Fruit fly (Drosophila melanogaster) Kc167 (cell line): ENCODE results near the gene CG34454.

Experiments used
- Myc ChIP-seq: fragments of >200 bp; optimal IDR thresholded peaks from 2 replicates; lab custom pipeline; 2017; ENCODE audit warnings: missing external identifiers
- Sin3A ChIP-seq: fragments of >200 bp; optimal IDR thresholded peaks from 2 replicates; lab custom pipeline; 2018; ENCODE audit warnings: missing external identifiers
- h ChIP-seq: fragments of >200 bp; optimal IDR thresholded peaks from 3 replicates; lab custom pipeline; 2018; ENCODE audit warnings: missing external identifiers
- insv ChIP-seq: fragments of >200 bp; optimal IDR thresholded peaks from 3 replicates; lab custom pipeline; 2018; ENCODE audit warnings: missing external identifiers
- psq ChIP-seq: fragments of >200 bp; optimal IDR thresholded peaks from 2 replicates; lab custom pipeline; 2017; ENCODE audit warnings: missing external identifiers
- ttk ChIP-seq: sonication (Bioruptor generic); optimal IDR thresholded peaks from 2 replicates; lab custom pipeline; 2017; ENCODE audit warnings: missing external identifiers

- TF ChIP-seq Sin3A (lab: Kevin White, UChicago): no peak
- no peak for TF ChIP-seq psq
- TF ChIP-seq Myc: no peak
- no peak for TF ChIP-seq h
- no peak for TF ChIP-seq insv (lab: Kevin White, UChicago)
- TF ChIP-seq ttk (lab: Kevin White, UChicago): no peak
Observed at dm6 chr3L:203536-204135, 28.5 kb downstream of the CG34454 start, which contains the start of gene NitFhit.
